Worm (Caenorhabditis elegans) whole organism, mixed stage, embryonic: ENCODE data around the gene hrpa-1.

Source experiments
- blmp-1 ChIP-seq: fragments of 150-350 bp; optimal IDR thresholded peaks from 2 replicates; lab custom pipeline; 2014; ENCODE audit warnings: missing biosample characterization, missing genetic modification characterization
- ces-1 ChIP-seq: fragments of 150-350 bp; optimal IDR thresholded peaks from 2 replicates; lab custom pipeline; 2014; ENCODE audit warnings: missing biosample characterization, missing genetic modification reagents, missing genetic modification characterization
- elt-1 ChIP-seq: sonication (generic microtip); optimal IDR thresholded peaks from 2 replicates; lab custom pipeline; 2017; ENCODE audit warnings: missing genetic modification characterization, mild to moderate bottlenecking, missing compliant biosample characterization, antibody characterized with exemption, moderate library complexity, borderline replicate concordance; ENCODE audit not compliant: insufficient read depth
- flh-1 ChIP-seq: fragments of 200-800 bp; sonication (Bioruptor generic); optimal IDR thresholded peaks from 2 replicates; lab custom pipeline; 2018; ENCODE audit warnings: mild to moderate bottlenecking, missing genetic modification characterization, moderate library complexity, missing compliant biosample characterization
- ham-2 ChIP-seq: fragments of 200-800 bp; sonication (Bioruptor generic); optimal IDR thresholded peaks from 2 replicates; lab custom pipeline; 2018; ENCODE audit warnings: mild to moderate bottlenecking, missing genetic modification characterization, missing compliant biosample characterization
- lin-13 ChIP-seq: fragments of 150-350 bp; optimal IDR thresholded peaks from 2 replicates; lab custom pipeline; 2014; ENCODE audit warnings: missing biosample characterization, missing genetic modification characterization
- nhr-237 ChIP-seq: fragments of 150-350 bp; optimal IDR thresholded peaks from 2 replicates; lab custom pipeline; 2014; ENCODE audit warnings: missing biosample characterization, missing genetic modification characterization
- snpc-4 ChIP-seq: fragments of 150-350 bp; optimal IDR thresholded peaks from 2 replicates; lab custom pipeline; 2014; ENCODE audit warnings: missing biosample characterization, missing genetic modification characterization

- TF ChIP-seq snpc-4 (tag; lab: Kevin White, UChicago) (no peak), blmp-1 (no peak), elt-1 (tag; lab: Kevin White, UChicago) (no peak), lin-13 (no peak), ham-2 (GFP tag; lab: Kevin White, UChicago) (no peak), ces-1 (GFP tag; lab: Kevin White, UChicago) (no peak), flh-1 (GFP tag; lab: Kevin White, UChicago) (no peak), nhr-237 (tag; lab: Kevin White, UChicago) (no peak)
Observed at ce11 chrIV:3383203-3383602, 44.5 kb upstream of the hrpa-1 start.
